Fruit fly (Drosophila melanogaster): ENCODE data around the gene CG33080.
A peak's percentile ranks its signal among the peaks of the same experiment; 100 is the strongest.

Gene CG33080

DNA sequence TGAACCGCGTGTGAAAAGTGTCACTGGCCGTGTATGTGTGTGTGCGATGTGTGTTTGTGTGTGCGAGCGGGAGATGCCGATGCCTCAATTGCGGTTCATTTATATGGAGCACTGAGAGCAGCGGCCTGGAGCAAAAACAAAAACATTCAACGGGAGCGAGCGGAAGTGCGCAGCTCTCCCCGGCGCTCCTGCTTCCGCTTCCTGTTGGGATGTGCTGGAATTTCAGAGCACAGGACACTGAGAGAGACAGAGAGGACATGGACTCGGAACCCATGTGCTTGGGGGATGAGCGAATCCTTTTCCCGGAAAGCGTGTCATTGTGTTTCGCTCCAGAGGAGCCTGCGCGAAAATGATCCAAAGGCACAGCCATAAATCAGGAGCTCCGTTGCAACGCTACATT lies 53.4 kb downstream of the CG33080 start (continued):
- peak; percentile 87 for TF ChIP-seq CG34376 (GFP tag; optimal IDR thresholded peaks at IDR 0.05)
- TF ChIP-seq sisA (GFP tag; IDR thresholded peaks at IDR 0.05): no peak
- no peak for TF ChIP-seq CG10462 (GFP tag; optimal IDR thresholded peaks at IDR 0.05)
- 0 out of 2 replicates have a peak, but pooled peaks have one; percentile 10 for TF ChIP-seq CG16779 (GFP tag; IDR thresholded peaks at IDR 0.05)
- TF ChIP-seq B-H2 (GFP tag; optimal IDR thresholded peaks at IDR 0.05): peak; percentile 28
- no peak for TF ChIP-seq cad (GFP tag; optimal IDR thresholded peaks at IDR 0.05)
- TF ChIP-seq disco-r (GFP tag; optimal IDR thresholded peaks at IDR 0.05): no peak
- no peak for TF ChIP-seq CG11695 (GFP tag; IDR thresholded peaks at IDR 0.05)
- TF ChIP-seq CG4707 (GFP tag; optimal IDR thresholded peaks at IDR 0.05): peak; percentile 10
- no peak for TF ChIP-seq wor (GFP tag; IDR thresholded peaks at IDR 0.05)
- no peak for TF ChIP-seq pnt (GFP tag; optimal IDR thresholded peaks at IDR 0.05)
- TF ChIP-seq Doc3 (GFP tag; IDR thresholded peaks at IDR 0.05; ENCODE audit: partially characterized antibody): no peak
- TF ChIP-seq CG5953 (GFP tag; IDR thresholded peaks at IDR 0.05): no peak
- TF ChIP-seq Hsf (GFP tag; optimal IDR thresholded peaks at IDR 0.05): no peak
- TF ChIP-seq nerfin-2 (GFP tag; IDR thresholded peaks at IDR 0.05; ENCODE audit: partially characterized antibody): no peak
- TF ChIP-seq ara (GFP tag; IDR thresholded peaks at IDR 0.05): no peak
- no peak for TF ChIP-seq CG7357 (GFP tag; IDR thresholded peaks at IDR 0.05)
- TF ChIP-seq CG17568 (GFP tag; optimal IDR thresholded peaks at IDR 0.05): no peak
- TF ChIP-seq Hr51 (GFP tag; optimal IDR thresholded peaks at IDR 0.05): no peak
- no peak for TF ChIP-seq Oaz (GFP tag; IDR thresholded peaks at IDR 0.05)
- peak; percentile 42 for TF ChIP-seq CG13894 (tag; optimal IDR thresholded peaks at IDR 0.05)
- TF ChIP-seq HLH54F (GFP tag; optimal IDR thresholded peaks at IDR 0.05): no peak
- TF ChIP-seq CG2678 (tag; optimal IDR thresholded peaks at IDR 0.05): peak; percentile 20
- TF ChIP-seq hb (GFP tag; IDR thresholded peaks at IDR 0.05; ENCODE audit: partially characterized antibody): no peak
- no peak for TF ChIP-seq HLHmδ (GFP tag; optimal IDR thresholded peaks at IDR 0.05)
- TF ChIP-seq seq (GFP tag; IDR thresholded peaks at IDR 0.05): peak; percentile 61; the same call in 1 of the 2 replicates
- no peak for TF ChIP-seq CG10147 (GFP tag; optimal IDR thresholded peaks at IDR 0.05)
- peak; percentile 15; the same call in 1 of the 2 replicates for TF ChIP-seq stc (GFP tag; IDR thresholded peaks at IDR 0.05)
- TF ChIP-seq emc (GFP tag; optimal IDR thresholded peaks at IDR 0.05): no peak
- TF ChIP-seq ash1 (GFP tag; optimal IDR thresholded peaks at IDR 0.05): no peak
- peak; percentile 67 for TF ChIP-seq BtbVII (GFP tag; optimal IDR thresholded peaks at IDR 0.05)
- no peak for TF ChIP-seq CG2202 (tag; optimal IDR thresholded peaks at IDR 0.05)
- TF ChIP-seq abd-A (tag; optimal IDR thresholded peaks at IDR 0.05): peak; percentile 67
- TF ChIP-seq CG10267 (tag; optimal IDR thresholded peaks at IDR 0.05): no peak
- TF ChIP-seq CG17385 (GFP tag; optimal IDR thresholded peaks at IDR 0.05): peak; percentile 41
- no peak for TF ChIP-seq dati (GFP tag; IDR thresholded peaks at IDR 0.05)
- TF ChIP-seq lab (GFP tag; optimal IDR thresholded peaks at IDR 0.05): peak; percentile 83
- no peak for TF ChIP-seq br (optimal IDR thresholded peaks at IDR 0.05)
- TF ChIP-seq chn (GFP tag; optimal IDR thresholded peaks at IDR 0.05): no peak
- no peak for TF ChIP-seq CoRest (tag; optimal IDR thresholded peaks at IDR 0.05)
- peak; percentile 22 for TF ChIP-seq CG1233 (GFP tag; optimal IDR thresholded peaks at IDR 0.05)
- peak; percentile 21 for TF ChIP-seq cg (GFP tag; optimal IDR thresholded peaks at IDR 0.05)
- TF ChIP-seq ken (GFP tag; IDR thresholded peaks at IDR 0.05): 0 out of 3 replicates have a peak, but pooled peaks have one; percentile 22
- TF ChIP-seq D19A (tag; optimal IDR thresholded peaks at IDR 0.05): no peak
- TF ChIP-seq ranshi (GFP tag; IDR thresholded peaks at IDR 0.05): no peak
- no peak for TF ChIP-seq Scr (GFP tag; IDR thresholded peaks at IDR 0.05; ENCODE audit: partially characterized antibody)
- TF ChIP-seq Stat92E (GFP tag; optimal IDR thresholded peaks at IDR 0.05): no peak
- TF ChIP-seq Nf-YC (tag; optimal IDR thresholded peaks at IDR 0.05): peak; percentile 20
- peak; percentile 10; the same call in 1 of the 2 replicates for TF ChIP-seq CG14014 (GFP tag; IDR thresholded peaks at IDR 0.05)
- peak; percentile 52 for TF ChIP-seq scrt (GFP tag; optimal IDR thresholded peaks at IDR 0.05)
- no peak for TF ChIP-seq tna (GFP tag; IDR thresholded peaks at IDR 0.05; ENCODE audit: partially characterized antibody)

All from whole organism, embryonic.